Worm (Caenorhabditis elegans) whole organism, mixed stage, embryonic: Measurements from ENCODE around the gene F28G4.2.

Experiments used
- M03D4.4 ChIP-seq: sonication (generic microtip); optimal IDR thresholded peaks from 2 replicates; lab custom pipeline; 2017; ENCODE audit warnings: mild to moderate bottlenecking, missing genetic modification characterization, missing compliant biosample characterization
- bed-3 ChIP-seq: fragments of 200-800 bp; sonication (Bioruptor generic); optimal IDR thresholded peaks from 3 replicates; lab custom pipeline; 2018; ENCODE audit warnings: mild to moderate bottlenecking, missing genetic modification characterization, moderate library complexity, missing compliant biosample characterization
- blmp-1 ChIP-seq: fragments of 150-350 bp; optimal IDR thresholded peaks from 2 replicates; lab custom pipeline; 2014; ENCODE audit warnings: missing biosample characterization, missing genetic modification characterization
- ceh-39 ChIP-seq: fragments of 150-350 bp; optimal IDR thresholded peaks from 2 replicates; lab custom pipeline; 2014; ENCODE audit warnings: missing biosample characterization, missing genetic modification characterization
- ceh-43 ChIP-seq: fragments of 200-800 bp; sonication (Bioruptor generic); optimal IDR thresholded peaks from 2 replicates; lab custom pipeline; 2018; ENCODE audit warnings: mild to moderate bottlenecking, missing genetic modification characterization, moderate library complexity, missing compliant biosample characterization
- ceh-83 ChIP-seq: fragments of 200-800 bp; sonication (Bioruptor generic); optimal IDR thresholded peaks from 2 replicates; lab custom pipeline; 2018; ENCODE audit warnings: mild to moderate bottlenecking, missing genetic modification characterization, missing compliant biosample characterization
- ces-1 ChIP-seq: fragments of 150-350 bp; optimal IDR thresholded peaks from 2 replicates; lab custom pipeline; 2014; ENCODE audit warnings: missing biosample characterization, missing genetic modification reagents, missing genetic modification characterization
- cnd-1 ChIP-seq: fragments of 200-800 bp; sonication (Bioruptor generic); optimal IDR thresholded peaks from 2 replicates; lab custom pipeline; 2018; ENCODE audit warnings: mild to moderate bottlenecking, missing genetic modification characterization, missing compliant biosample characterization
- drap-1 ChIP-seq: fragments of 200-800 bp; sonication (Bioruptor generic); optimal IDR thresholded peaks from 3 replicates; lab custom pipeline; 2018; ENCODE audit warnings: mild to moderate bottlenecking, missing genetic modification characterization, missing compliant biosample characterization
- elt-1 ChIP-seq: sonication (generic microtip); optimal IDR thresholded peaks from 2 replicates; lab custom pipeline; 2017; ENCODE audit warnings: missing genetic modification characterization, mild to moderate bottlenecking, missing compliant biosample characterization, antibody characterized with exemption, moderate library complexity, borderline replicate concordance; ENCODE audit not compliant: insufficient read depth
- elt-3 ChIP-seq: fragments of 150-350 bp; optimal IDR thresholded peaks from 2 replicates; lab custom pipeline; 2014; ENCODE audit warnings: missing biosample characterization, missing genetic modification characterization
- flh-1 ChIP-seq: fragments of 200-800 bp; sonication (Bioruptor generic); optimal IDR thresholded peaks from 2 replicates; lab custom pipeline; 2018; ENCODE audit warnings: mild to moderate bottlenecking, missing genetic modification characterization, moderate library complexity, missing compliant biosample characterization
- ham-2 ChIP-seq: fragments of 200-800 bp; sonication (Bioruptor generic); optimal IDR thresholded peaks from 2 replicates; lab custom pipeline; 2018; ENCODE audit warnings: mild to moderate bottlenecking, missing genetic modification characterization, missing compliant biosample characterization
- hlh-1 ChIP-seq: fragments of 150-350 bp; optimal IDR thresholded peaks from 2 replicates; lab custom pipeline; 2014; ENCODE audit warnings: missing biosample characterization, missing genetic modification reagents, missing genetic modification characterization
- lin-13 ChIP-seq: fragments of 150-350 bp; optimal IDR thresholded peaks from 2 replicates; lab custom pipeline; 2014; ENCODE audit warnings: missing biosample characterization, missing genetic modification characterization
- lin-32 ChIP-seq: fragments of 200-800 bp; sonication (Bioruptor generic); optimal IDR thresholded peaks from 2 replicates; lab custom pipeline; 2018; ENCODE audit warnings: mild to moderate bottlenecking, missing genetic modification characterization, missing compliant biosample characterization
- lsy-2 ChIP-seq: fragments of 150-350 bp; optimal IDR thresholded peaks from 2 replicates; lab custom pipeline; 2014; ENCODE audit warnings: missing biosample characterization, missing genetic modification characterization
- mab-5 ChIP-seq: fragments of 150-350 bp; optimal IDR thresholded peaks from 2 replicates; lab custom pipeline; 2014; ENCODE audit warnings: missing biosample characterization, missing genetic modification characterization
- mep-1 ChIP-seq: fragments of 150-350 bp; optimal IDR thresholded peaks from 2 replicates; lab custom pipeline; 2017; ENCODE audit warnings: missing biosample characterization, missing genetic modification reagents, missing genetic modification characterization, inconsistent platforms
- mls-2 ChIP-seq: sonication (generic microtip); optimal IDR thresholded peaks from 2 replicates; lab custom pipeline; 2016; ENCODE audit warnings: mild to moderate bottlenecking, missing genetic modification characterization, moderate library complexity, missing compliant biosample characterization
- nhr-2 ChIP-seq: fragments of 150-350 bp; optimal IDR thresholded peaks from 2 replicates; lab custom pipeline; 2014; ENCODE audit warnings: missing biosample characterization, missing genetic modification characterization
- nhr-237 ChIP-seq: fragments of 150-350 bp; optimal IDR thresholded peaks from 2 replicates; lab custom pipeline; 2014; ENCODE audit warnings: missing biosample characterization, missing genetic modification characterization
- nhr-28 ChIP-seq: fragments of 150-350 bp; optimal IDR thresholded peaks from 2 replicates; lab custom pipeline; 2014; ENCODE audit warnings: missing biosample characterization, missing genetic modification characterization
- nhr-76 ChIP-seq: sonication (generic microtip); optimal IDR thresholded peaks from 2 replicates; lab custom pipeline; 2017; ENCODE audit warnings: missing biosample characterization, missing genetic modification characterization
- pha-4 ChIP-seq: fragments of 150-350 bp; optimal IDR thresholded peaks from 2 replicates; lab custom pipeline; 2018; ENCODE audit warnings: missing biosample characterization, missing genetic modification reagents, missing genetic modification characterization
- sem-2 ChIP-seq: fragments of 200-800 bp; sonication (Bioruptor generic); optimal IDR thresholded peaks from 2 replicates; lab custom pipeline; 2018; ENCODE audit warnings: mild to moderate bottlenecking, missing genetic modification characterization, missing compliant biosample characterization
- unc-39 ChIP-seq: fragments of 150-350 bp; optimal IDR thresholded peaks from 2 replicates; lab custom pipeline; 2014; ENCODE audit warnings: missing biosample characterization, missing genetic modification characterization
- unc-62 ChIP-seq: fragments of 150-350 bp; optimal IDR thresholded peaks from 2 replicates; lab custom pipeline; 2014; ENCODE audit warnings: missing biosample characterization, missing genetic modification reagents, missing genetic modification characterization
- zip-8 ChIP-seq: fragments of 150-350 bp; optimal IDR thresholded peaks from 2 replicates; lab custom pipeline; 2014; ENCODE audit warnings: missing biosample characterization, missing genetic modification characterization
- ztf-11 ChIP-seq: fragments of 150-350 bp; optimal IDR thresholded peaks from 2 replicates; lab custom pipeline; 2014; ENCODE audit warnings: missing biosample characterization, missing genetic modification characterization

The F28G4.2 gene

DNA sequence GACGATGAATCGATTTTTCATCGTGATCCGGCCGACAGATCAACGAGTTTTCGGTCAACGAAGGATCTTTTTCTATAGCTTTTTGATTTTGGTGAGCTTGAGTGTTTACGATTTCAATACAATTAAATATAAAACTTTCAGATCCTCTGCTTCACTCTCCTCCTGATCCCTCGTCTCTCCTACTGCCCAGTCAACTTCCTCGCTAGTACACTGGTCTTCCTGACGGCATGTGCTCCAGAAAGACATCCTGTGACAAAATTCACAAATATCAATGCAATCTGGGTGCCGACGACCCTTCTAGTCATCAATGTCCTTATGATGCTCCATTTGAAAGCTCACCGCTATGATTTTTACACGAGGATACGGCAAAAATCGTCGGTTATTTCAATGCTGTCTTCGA lies 26.2 kb upstream of the F28G4.2 start:
- TF ChIP-seq unc-39 (no peak), flh-1 (GFP tag; lab: Kevin White, UChicago) (no peak), mls-2 (no peak), mab-5 (tag; lab: Kevin White, UChicago) (no peak), ceh-83 (GFP tag; lab: Kevin White, UChicago) (no peak)
- TF ChIP-seq, all 35 proteins: peak for 0

DNA sequence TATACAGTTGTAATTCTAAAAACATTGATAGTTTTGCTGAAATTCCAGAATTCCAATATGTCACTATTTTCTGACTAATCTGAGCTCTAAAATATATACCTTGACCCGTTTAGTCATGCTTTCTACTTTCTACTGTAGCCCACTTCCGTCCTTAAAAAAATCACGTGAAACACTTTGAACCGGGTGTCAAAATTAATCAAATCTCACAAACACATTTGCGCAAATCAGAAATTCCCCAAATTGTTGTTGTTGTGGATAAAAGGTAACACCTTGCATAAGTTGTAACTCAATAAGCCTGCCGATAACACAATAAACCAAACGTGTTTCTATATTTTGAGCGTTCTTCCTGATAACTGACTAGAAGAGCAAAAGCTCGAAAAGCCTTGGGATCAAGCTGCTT lies 25.1 kb upstream of the F28G4.2 start, which contains the start of gene srxa-7:
TSS of gene srxa-7 (plus strand) at position 301 of the 400 bp plus-strand sequence.
- no peak for TF ChIP-seq hlh-1 (tag; lab: Kevin White, UChicago)
- TF ChIP-seq bed-3 (GFP tag; lab: Kevin White, UChicago): no peak
- no peak for TF ChIP-seq sem-2 (GFP tag; lab: Kevin White, UChicago)
- no peak for TF ChIP-seq lin-13 (tag; lab: Kevin White, UChicago)
- TF ChIP-seq ztf-11 (tag; lab: Kevin White, UChicago): no peak
- TF ChIP-seq ceh-83 (GFP tag; lab: Kevin White, UChicago): no peak
- no peak for TF ChIP-seq lsy-2 (tag; lab: Kevin White, UChicago)

DNA sequence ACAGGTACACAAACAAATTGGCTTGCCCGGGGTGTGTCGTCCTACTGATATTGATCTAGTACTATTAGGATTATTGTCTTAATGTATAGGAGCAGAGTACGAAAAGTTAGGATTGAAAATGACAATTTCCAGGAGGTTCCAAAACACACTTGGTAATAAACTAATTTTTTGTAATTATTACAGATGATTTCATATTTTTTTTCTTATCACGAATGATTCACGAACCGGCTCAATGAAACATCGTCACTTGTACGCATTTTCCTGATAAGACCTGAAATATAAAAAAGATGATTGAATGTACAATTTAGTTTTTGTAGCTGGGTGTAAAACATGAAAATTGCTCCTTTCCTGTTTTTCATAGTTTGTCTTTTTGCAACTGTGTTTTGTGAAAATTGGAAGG lies 20.3 kb upstream of the F28G4.2 start, which contains the start of the genes C31A11.13 and oac-6:
TSS of gene C31A11.13 (minus strand) at position 113 of the 400 bp plus-strand sequence.
TSS of gene oac-6 (plus strand) at position 279 of the 400 bp plus-strand sequence.
- TF ChIP-seq nhr-76 (tag; lab: Kevin White, UChicago) (no peak), ceh-39 (tag; lab: Kevin White, UChicago) (no peak), nhr-2 (tag; lab: Kevin White, UChicago) (no peak), elt-1 (tag; lab: Kevin White, UChicago) (no peak), ham-2 (GFP tag; lab: Kevin White, UChicago) (no peak), nhr-28 (tag; lab: Kevin White, UChicago) (no peak), lin-13 (tag; lab: Kevin White, UChicago) (no peak), unc-62 (GFP tag; lab: Kevin White, UChicago) (no peak), ceh-43 (GFP tag; lab: Kevin White, UChicago) (no peak), M03D4.4 (tag; lab: Kevin White, UChicago) (no peak), zip-8 (tag; lab: Kevin White, UChicago) (no peak), sem-2 (GFP tag; lab: Kevin White, UChicago) (no peak), mep-1 (tag; lab: Kevin White, UChicago) (no peak), mab-5 (tag; lab: Kevin White, UChicago) (no peak), ztf-11 (tag; lab: Kevin White, UChicago) (no peak)

DNA sequence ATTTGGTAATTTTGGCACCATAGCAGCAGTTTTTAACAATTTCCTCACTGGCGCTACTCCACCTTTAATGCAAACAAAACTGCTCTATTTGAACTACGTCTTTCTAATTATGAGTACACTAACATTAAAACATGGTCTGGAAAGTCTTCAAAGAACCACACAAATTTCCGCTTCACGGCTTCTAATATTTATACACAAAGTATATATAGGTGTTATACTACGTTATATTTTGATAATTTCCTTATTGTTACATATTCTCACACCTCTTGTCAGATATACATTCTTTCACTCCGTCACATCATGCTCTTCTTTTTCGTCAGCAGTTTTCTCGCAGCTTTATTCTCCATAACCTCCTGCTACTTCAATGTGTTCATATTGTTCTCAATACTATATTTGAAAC lies 18.2 kb upstream of the F28G4.2 start, which contains the start of gene srbc-82:
TSS of gene srbc-82 (plus strand) at position 301 of the 400 bp plus-strand sequence.
- TF ChIP-seq lin-32 (GFP tag; lab: Kevin White, UChicago): no peak
- no peak for TF ChIP-seq elt-1 (tag; lab: Kevin White, UChicago)
- TF ChIP-seq sem-2 (GFP tag; lab: Kevin White, UChicago): no peak
- no peak for TF ChIP-seq mep-1 (tag; lab: Kevin White, UChicago)
- TF ChIP-seq nhr-2 (tag; lab: Kevin White, UChicago): no peak
- no peak for TF ChIP-seq ceh-39 (tag; lab: Kevin White, UChicago)
- no peak for TF ChIP-seq mab-5 (tag; lab: Kevin White, UChicago)
- no peak for TF ChIP-seq elt-3 (tag; lab: Kevin White, UChicago)
- TF ChIP-seq unc-62 (GFP tag; lab: Kevin White, UChicago): no peak
- no peak for TF ChIP-seq ham-2 (GFP tag; lab: Kevin White, UChicago)
- no peak for TF ChIP-seq lin-13 (tag; lab: Kevin White, UChicago)
- no peak for TF ChIP-seq mls-2
- TF ChIP-seq M03D4.4 (tag; lab: Kevin White, UChicago): no peak
- no peak for TF ChIP-seq flh-1 (GFP tag; lab: Kevin White, UChicago)
- TF ChIP-seq zip-8 (tag; lab: Kevin White, UChicago): no peak
- TF ChIP-seq bed-3 (GFP tag; lab: Kevin White, UChicago): no peak
- no peak for TF ChIP-seq blmp-1 (tag; lab: Kevin White, UChicago)
- TF ChIP-seq drap-1 (GFP tag; lab: Kevin White, UChicago): no peak
- TF ChIP-seq nhr-237 (tag; lab: Kevin White, UChicago): no peak

DNA sequence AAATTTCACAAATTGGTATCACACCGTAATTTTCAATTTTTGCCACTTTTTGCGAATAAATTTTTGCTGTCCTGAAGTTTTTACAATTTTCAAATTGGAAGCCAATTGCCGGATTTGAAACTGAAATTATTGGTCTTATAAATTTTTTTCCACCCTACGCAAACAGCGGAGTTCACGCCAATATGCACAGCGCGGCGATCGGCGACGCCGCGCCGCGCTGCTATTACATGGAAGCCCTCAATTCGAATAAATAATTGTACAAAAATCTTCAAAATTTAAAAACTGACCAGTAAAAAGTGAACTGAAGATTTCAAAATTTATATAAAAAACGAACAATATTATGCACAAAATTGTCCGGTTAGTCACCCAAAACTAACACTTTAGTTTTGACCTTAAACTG lies 17.7 kb upstream of the F28G4.2 start:
- TF ChIP-seq drap-1 (GFP tag; lab: Kevin White, UChicago): no peak
- no peak for TF ChIP-seq cnd-1 (tag; lab: Kevin White, UChicago)
- no peak for TF ChIP-seq mab-5 (tag; lab: Kevin White, UChicago)
- TF ChIP-seq pha-4 (tag; lab: Kevin White, UChicago): no peak
- no peak for TF ChIP-seq elt-1 (tag; lab: Kevin White, UChicago)
- no peak for TF ChIP-seq unc-39
- TF ChIP-seq flh-1 (GFP tag; lab: Kevin White, UChicago): no peak
- no peak for TF ChIP-seq ces-1 (GFP tag; lab: Kevin White, UChicago)
- TF ChIP-seq blmp-1 (tag; lab: Kevin White, UChicago): no peak
- TF ChIP-seq ceh-83 (GFP tag; lab: Kevin White, UChicago): no peak
- no peak for TF ChIP-seq bed-3 (GFP tag; lab: Kevin White, UChicago)
- no peak for TF ChIP-seq nhr-237 (tag; lab: Kevin White, UChicago)
- TF ChIP-seq hlh-1 (tag; lab: Kevin White, UChicago): no peak
